Worm (Caenorhabditis elegans) whole organism, L2 larva: Measurements from ENCODE around the gene col-123.

Experiments used
- C34F6.9 ChIP-seq: fragments of 150-350 bp; optimal IDR thresholded peaks from 2 replicates; lab custom pipeline; 2014; ENCODE audit warnings: missing biosample characterization, missing genetic modification characterization
- F13H6.1 ChIP-seq: sonication (generic microtip); optimal IDR thresholded peaks from 2 replicates; lab custom pipeline; 2016; ENCODE audit warnings: missing genetic modification characterization, missing compliant biosample characterization
- ama-1 ChIP-seq: fragments of 150-350 bp; optimal IDR thresholded peaks from 2 replicates; lab custom pipeline; 2018; ENCODE audit warnings: inconsistent platforms
- blmp-1 ChIP-seq: sonication (generic microtip); optimal IDR thresholded peaks from 2 replicates; lab custom pipeline; 2017; ENCODE audit warnings: missing genetic modification characterization, mild to moderate bottlenecking, missing compliant biosample characterization, antibody characterized with exemption, moderate library complexity; ENCODE audit not compliant: insufficient read depth
- ceh-16 ChIP-seq: fragments of 150-350 bp; optimal IDR thresholded peaks from 2 replicates; lab custom pipeline; 2014; ENCODE audit warnings: missing biosample characterization, missing genetic modification characterization
- egl-27 ChIP-seq: sonication (generic microtip); optimal IDR thresholded peaks from 3 replicates; lab custom pipeline; 2017; ENCODE audit warnings: missing biosample characterization, missing genetic modification reagents, missing genetic modification characterization
- elt-1 ChIP-seq: fragments of 150-350 bp; optimal IDR thresholded peaks from 2 replicates; lab custom pipeline; 2014; ENCODE audit warnings: missing biosample characterization, missing genetic modification characterization
- elt-3 ChIP-seq: sonication (generic microtip); optimal IDR thresholded peaks from 2 replicates; lab custom pipeline; 2017; ENCODE audit warnings: missing biosample characterization, missing genetic modification characterization
- fos-1 ChIP-seq: fragments of 150-350 bp; optimal IDR thresholded peaks from 2 replicates; lab custom pipeline; 2014; ENCODE audit warnings: missing biosample characterization, missing genetic modification characterization
- lsy-2 ChIP-seq, 2 experiments: fragments of 150-350 bp in 1 of 2; sonication (generic microtip) in 1 of 2; optimal IDR thresholded peaks; 2 replicates each; lab custom pipeline; 2014 to 2017; ENCODE audit warnings: missing biosample characterization in 2 of 2, missing genetic modification characterization in 2 of 2
- nhr-10 ChIP-seq: sonication (generic microtip); optimal IDR thresholded peaks from 2 replicates; lab custom pipeline; 2017; ENCODE audit warnings: missing biosample characterization, missing genetic modification characterization
- nhr-11 ChIP-seq: fragments of 150-350 bp; optimal IDR thresholded peaks from 2 replicates; lab custom pipeline; 2014; ENCODE audit warnings: missing biosample characterization, missing genetic modification characterization
- nhr-12 ChIP-seq: fragments of 150-350 bp; optimal IDR thresholded peaks from 2 replicates; lab custom pipeline; 2014; ENCODE audit warnings: missing biosample characterization, missing genetic modification characterization
- nhr-237 ChIP-seq: fragments of 150-350 bp; optimal IDR thresholded peaks from 2 replicates; lab custom pipeline; 2014; ENCODE audit warnings: missing biosample characterization, missing genetic modification characterization
- nhr-25 ChIP-seq: fragments of 150-350 bp; sonication (generic microtip); optimal IDR thresholded peaks from 3 replicates; lab custom pipeline; 2014; ENCODE audit warnings: missing biosample characterization, missing genetic modification characterization
- nhr-77 ChIP-seq: fragments of 150-350 bp; optimal IDR thresholded peaks from 2 replicates; lab custom pipeline; 2014; ENCODE audit warnings: missing biosample characterization, missing genetic modification characterization
- sem-4 ChIP-seq: fragments of 150-350 bp; optimal IDR thresholded peaks from 2 replicates; lab custom pipeline; 2014; ENCODE audit warnings: missing biosample characterization, missing genetic modification reagents, missing genetic modification characterization
- sma-9 ChIP-seq, 2 experiments: fragments of 150-350 bp in 1 of 2; sonication (generic microtip) in 1 of 2; optimal IDR thresholded peaks; 2 replicates each; lab custom pipeline; 2014 to 2016; ENCODE audit warnings: missing genetic modification characterization in 2 of 2, mild to moderate bottlenecking in 1 of 2, missing biosample characterization in 1 of 2, missing compliant biosample characterization in 1 of 2, missing genetic modification reagents in 1 of 2, moderate library complexity in 1 of 2
- snpc-4 ChIP-seq: fragments of 150-350 bp; optimal IDR thresholded peaks from 2 replicates; lab custom pipeline; 2014; ENCODE audit warnings: missing biosample characterization, missing genetic modification characterization
- zag-1 ChIP-seq: fragments of 150-350 bp; optimal IDR thresholded peaks from 2 replicates; lab custom pipeline; 2014; ENCODE audit warnings: missing biosample characterization, missing genetic modification characterization

col-123 gene

DNA sequence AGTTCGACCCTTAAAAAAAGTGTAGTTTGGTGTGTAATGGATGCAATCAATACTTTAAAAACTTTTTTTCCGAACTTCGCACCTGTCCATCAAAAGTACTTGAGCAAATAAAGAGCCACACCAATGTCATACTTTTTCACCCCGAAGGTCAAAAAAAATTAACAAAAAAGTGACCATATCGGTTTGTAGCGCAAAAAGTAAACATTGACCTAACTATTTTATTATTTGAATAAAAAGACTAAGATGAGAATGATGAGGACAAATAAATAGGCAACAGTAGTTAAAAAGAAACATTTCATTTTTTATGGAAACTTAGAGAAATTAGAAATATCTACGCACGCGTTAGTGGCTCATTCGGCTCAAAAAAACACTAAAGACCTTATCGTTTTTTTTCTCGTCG lies 47.6 kb downstream of the col-123 start:
- TF ChIP-seq nhr-25 (tag; lab: Kevin White, UChicago) = no peak
- no peak for TF ChIP-seq sem-4
- TF ChIP-seq F13H6.1 (tag; lab: Kevin White, UChicago) = no peak
- no peak for TF ChIP-seq elt-3 (tag; lab: Kevin White, UChicago)
- TF ChIP-seq elt-1 (tag; lab: Kevin White, UChicago) = no peak
- TF ChIP-seq nhr-10 (tag; lab: Kevin White, UChicago) = no peak
- TF ChIP-seq nhr-12 (tag; lab: Kevin White, UChicago) = no peak
- no peak for TF ChIP-seq sma-9 (GFP tag; optimal IDR thresholded peaks at IDR 0.05; lab: Kevin White, UChicago)
- TF ChIP-seq sma-9 (tag; optimal IDR thresholded peaks at IDR 0.05; lab: Kevin White, UChicago) = no peak
- TF ChIP-seq snpc-4 (tag; lab: Kevin White, UChicago) = no peak
- TF ChIP-seq nhr-237 = no peak
- no peak for TF ChIP-seq ceh-16
- no peak for TF ChIP-seq nhr-77
- TF ChIP-seq ama-1 (lab: Kevin White, UChicago) = no peak
- no peak for TF ChIP-seq fos-1 (tag; lab: Kevin White, UChicago)
- TF ChIP-seq egl-27 (tag; lab: Kevin White, UChicago) = no peak
- no peak for TF ChIP-seq lsy-2 (tag; optimal IDR thresholded peaks at IDR 0.05; lab: Kevin White, UChicago)
- no peak for TF ChIP-seq C34F6.9 (tag; lab: Kevin White, UChicago)
- no peak for TF ChIP-seq blmp-1
- TF ChIP-seq, all 48 proteins: peak for 0

DNA sequence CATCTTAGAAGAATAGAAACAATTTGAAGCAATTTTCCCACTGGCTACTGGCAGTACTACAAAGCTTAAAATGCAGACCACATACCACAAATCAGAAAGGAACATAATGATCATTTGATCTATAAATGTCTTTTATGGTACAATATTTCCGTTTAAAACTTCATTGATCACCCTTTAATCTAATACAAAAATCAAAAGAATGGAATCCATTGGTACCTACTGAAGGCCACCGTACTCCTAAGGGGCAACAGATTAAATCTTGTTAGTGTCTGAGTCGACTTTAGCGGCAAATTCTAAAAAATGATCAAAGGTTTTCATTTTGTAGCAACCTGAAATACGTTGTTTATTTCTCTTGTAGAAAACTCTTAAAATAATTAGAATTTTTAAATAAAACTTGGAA lies 50.5 kb downstream of the col-123 start:
- no peak for TF ChIP-seq nhr-11 (tag; lab: Kevin White, UChicago)
- TF ChIP-seq nhr-25 (tag; lab: Kevin White, UChicago) = peak; percentile 53
- no peak for TF ChIP-seq zag-1 (tag; lab: Kevin White, UChicago)
- TF ChIP-seq sma-9 (GFP tag; optimal IDR thresholded peaks at IDR 0.05; lab: Kevin White, UChicago) = peak; percentile 9
- no peak for TF ChIP-seq sma-9 (tag; optimal IDR thresholded peaks at IDR 0.05; lab: Kevin White, UChicago)
